Worm (Caenorhabditis elegans): ENCODE measurements around the gene clec-9.

Gene clec-9

ce11 chrV:16699752-16700259, 6.6 kb downstream of the clec-9 start, which contains the start of gene Y70C5C.1:
Y70C5C.1 (plus strand) TSS chrV:16700209.
- TF ChIP-seq nhr-237 (tag; optimal IDR thresholded peaks at IDR 0.05) (no peak), zag-1 (tag; optimal IDR thresholded peaks at IDR 0.05) (no peak), unc-39 (tag; optimal IDR thresholded peaks at IDR 0.05) (no peak), elt-3 (tag; optimal IDR thresholded peaks at IDR 0.05) (no peak), skn-1 (tag; optimal IDR thresholded peaks at IDR 0.05) (no peak), peb-1 (tag; optimal IDR thresholded peaks at IDR 0.05) (no peak), sma-9 (GFP tag; optimal IDR thresholded peaks at IDR 0.05) (no peak), sma-9 (tag; optimal IDR thresholded peaks at IDR 0.05) (no peak), nhr-12 (tag; optimal IDR thresholded peaks at IDR 0.05) (no peak), aly-2 (tag; optimal IDR thresholded peaks at IDR 0.05) (no peak), ztf-4 (tag; optimal IDR thresholded peaks at IDR 0.05) (no peak), lin-11 (tag; optimal IDR thresholded peaks at IDR 0.05) (no peak), nhr-129 (tag; optimal IDR thresholded peaks at IDR 0.05) (no peak), lin-39 (tag; optimal IDR thresholded peaks at IDR 0.05) (no peak), snpc-4 (tag; optimal IDR thresholded peaks at IDR 0.05) (no peak), Y55F3AM.14 (GFP tag; optimal IDR thresholded peaks at IDR 0.05) (no peak), ztf-1 (GFP tag; conservative IDR thresholded peaks at IDR 0.05) (no peak)

ce11 chrV:16697178-16697577, 9.3 kb downstream of the clec-9 start, which contains the start of gene srw-41:
srw-41 (plus strand) TSS chrV:16697478.
- TF ChIP-seq mab-5 (tag; optimal IDR thresholded peaks at IDR 0.05) = no peak
- no peak for TF ChIP-seq nhr-129 (tag; optimal IDR thresholded peaks at IDR 0.05)

- TF ChIP-seq lin-13 (GFP tag; optimal IDR thresholded peaks at IDR 0.05) = no peak
- no peak for TF ChIP-seq unc-39 (tag; optimal IDR thresholded peaks at IDR 0.05)
- no peak for TF ChIP-seq fos-1 (tag; optimal IDR thresholded peaks at IDR 0.05)
- no peak for TF ChIP-seq unc-55 (GFP tag; optimal IDR thresholded peaks at IDR 0.05)
- no peak for TF ChIP-seq mab-5 (tag; optimal IDR thresholded peaks at IDR 0.05)
- no peak for TF ChIP-seq mdl-1 (tag; optimal IDR thresholded peaks at IDR 0.05)
- no peak for TF ChIP-seq Y55F3AM.14 (GFP tag; optimal IDR thresholded peaks at IDR 0.05)
- no peak for TF ChIP-seq nhr-129 (tag; optimal IDR thresholded peaks at IDR 0.05)
- no peak for TF ChIP-seq ceh-16 (tag; optimal IDR thresholded peaks at IDR 0.05)
- TF ChIP-seq nhr-11 (tag; optimal IDR thresholded peaks at IDR 0.05) = no peak
- no peak for TF ChIP-seq elt-3 (tag; optimal IDR thresholded peaks at IDR 0.05)
Measured at ce11 chrV:16695499-16695898, 10.9 kb downstream of the clec-9 start.

ce11 chrV:16694538-16694937, 11.9 kb downstream of the clec-9 start, which contains the start of gene srz-101:
srz-101 (plus strand) TSS chrV:16694838.
- TF ChIP-seq snpc-4 (tag; optimal IDR thresholded peaks at IDR 0.05) (no peak), lin-13 (GFP tag; optimal IDR thresholded peaks at IDR 0.05) (no peak), F13H6.1 (tag; optimal IDR thresholded peaks at IDR 0.05) (no peak), egl-27 (tag; optimal IDR thresholded peaks at IDR 0.05) (no peak), nhr-25 (tag; optimal IDR thresholded peaks at IDR 0.05) (no peak)

- TF ChIP-seq nhr-21 (tag; optimal IDR thresholded peaks at IDR 0.05) (no peak), nhr-23 (tag; optimal IDR thresholded peaks at IDR 0.05) (no peak), ztf-11 (tag; optimal IDR thresholded peaks at IDR 0.05) (no peak), mbf-1 (tag; optimal IDR thresholded peaks at IDR 0.05) (no peak), peb-1 (tag; optimal IDR thresholded peaks at IDR 0.05) (no peak), mab-5 (tag; optimal IDR thresholded peaks at IDR 0.05) (no peak), nhr-12 (tag; optimal IDR thresholded peaks at IDR 0.05) (no peak), sem-4 (tag; optimal IDR thresholded peaks at IDR 0.05) (no peak), nhr-6 (tag; optimal IDR thresholded peaks at IDR 0.05) (no peak), elt-1 (tag; optimal IDR thresholded peaks at IDR 0.05) (no peak), R02D3.7 (tag; optimal IDR thresholded peaks at IDR 0.05) (no peak), Y55F3AM.14 (GFP tag; optimal IDR thresholded peaks at IDR 0.05) (no peak), unc-39 (tag; optimal IDR thresholded peaks at IDR 0.05) (no peak), nhr-129 (tag; optimal IDR thresholded peaks at IDR 0.05) (no peak), ceh-16 (tag; optimal IDR thresholded peaks at IDR 0.05) (no peak), lin-13 (GFP tag; optimal IDR thresholded peaks at IDR 0.05) (no peak), aly-2 (tag; optimal IDR thresholded peaks at IDR 0.05) (no peak), snpc-4 (tag; optimal IDR thresholded peaks at IDR 0.05) (no peak), dmd-4 (tag; optimal IDR thresholded peaks at IDR 0.05) (no peak)
Measured at ce11 chrV:16693732-16694131, 12.7 kb downstream of the clec-9 start, which contains the start of gene srw-42. srw-42 (minus strand) TSS chrV:16693832.
